Fruit fly (Drosophila melanogaster) whole organism, adult: ENCODE results near the gene gl.

Experiments used
- CG1620 ChIP-seq: fragments of 200-800 bp; sonication (Bioruptor generic); optimal IDR thresholded peaks from 2 replicates; lab custom pipeline; 2016; ENCODE audit warnings: missing biosample characterization, missing genetic modification characterization
- Crg-1 ChIP-seq: fragments of 200-800 bp; sonication (Bioruptor generic); optimal IDR thresholded peaks from 2 replicates; lab custom pipeline; 2016; ENCODE audit warnings: missing biosample characterization, missing genetic modification characterization
- Hr96 ChIP-seq: fragments of 200-800 bp; sonication (Bioruptor generic); optimal IDR thresholded peaks from 2 replicates; lab custom pipeline; 2016; ENCODE audit warnings: missing biosample characterization, missing genetic modification characterization

DNA sequence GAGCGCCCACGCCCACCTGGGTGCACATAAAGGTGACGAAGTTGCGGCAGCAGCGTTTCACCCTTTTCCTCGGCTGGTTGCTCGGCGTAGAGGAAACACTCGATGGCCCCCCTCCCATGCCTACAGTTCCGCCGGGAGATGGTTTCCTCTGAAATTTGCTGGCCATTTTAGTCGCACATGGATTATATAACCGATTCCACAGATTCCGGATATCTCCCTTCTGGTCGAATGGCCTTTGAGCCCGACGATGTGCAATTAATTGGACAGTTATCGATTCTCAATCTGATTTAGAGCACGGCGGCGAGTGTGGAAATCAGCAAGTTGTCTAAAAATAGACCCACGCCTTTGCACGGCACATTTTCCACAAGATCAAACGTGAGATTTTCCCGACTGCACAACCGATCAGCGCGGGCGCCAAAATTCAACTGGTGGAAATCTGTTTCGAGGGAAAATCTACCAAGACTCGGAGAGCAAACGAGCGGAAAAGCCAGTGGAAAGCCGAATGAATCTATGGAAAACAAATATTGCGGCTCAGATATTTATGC is 38.7 kb upstream of the gl start, which contains the start of gene CG10864:
- TF ChIP-seq CG1620 (GFP tag; lab: Kevin White, UChicago) (no peak), Hr96 (GFP tag; lab: Kevin White, UChicago) (no peak), Crg-1 (no peak)
